Fruit fly (Drosophila melanogaster) whole organism, embryonic: ENCODE results near the gene CG5021.

ENCODE experiments used
- ATbp ChIP-seq: fragments of 200-800 bp; sonication (Bioruptor generic); optimal IDR thresholded peaks from 2 replicates; lab custom pipeline; 2017; ENCODE audit warnings: missing biosample characterization, mild to moderate bottlenecking, missing genetic modification characterization, missing genetic modification reagents
- Asciz ChIP-seq: fragments of 200-800 bp; sonication (Bioruptor generic); optimal IDR thresholded peaks from 2 replicates; lab custom pipeline; 2017; ENCODE audit warnings: missing biosample characterization, mild to moderate bottlenecking, missing genetic modification characterization, missing genetic modification reagents
- Blimp-1 ChIP-seq: fragments of 200-800 bp; sonication (Bioruptor generic); optimal IDR thresholded peaks from 3 replicates; lab custom pipeline; 2018; ENCODE audit warnings: missing biosample characterization, missing genetic modification characterization, mild to moderate bottlenecking, moderate library complexity, missing genetic modification reagents
- CG10321 ChIP-seq: fragments of 200-800 bp; sonication (Bioruptor generic); IDR thresholded peaks from 2 replicates; pipeline ENCODE4 v1.3.6; 2022; ENCODE audit warnings: missing biosample characterization, missing genetic modification characterization
- CG10366 ChIP-seq: fragments of 200-800 bp; sonication (Bioruptor generic); IDR thresholded peaks from 2 replicates; pipeline ENCODE4 v1.3.6; 2022; ENCODE audit warnings: missing biosample characterization, missing genetic modification characterization
- CG10431 ChIP-seq: fragments of 200-800 bp; sonication (Bioruptor generic); optimal IDR thresholded peaks from 3 replicates; lab custom pipeline; 2018; ENCODE audit warnings: missing biosample characterization, mild to moderate bottlenecking, missing genetic modification characterization
- CG10462 ChIP-seq: fragments of 200-800 bp; sonication (Bioruptor generic); optimal IDR thresholded peaks from 2 replicates; lab custom pipeline; 2016; ENCODE audit warnings: missing biosample characterization, missing genetic modification characterization
- CG10654 ChIP-seq: fragments of 200-800 bp; sonication (Bioruptor generic); optimal IDR thresholded peaks from 2 replicates; lab custom pipeline; 2016; ENCODE audit warnings: missing biosample characterization, missing genetic modification characterization
- CG11085 ChIP-seq: fragments of 200-800 bp; sonication (Bioruptor generic); IDR thresholded peaks from 2 replicates; pipeline ENCODE4 v1.3.6; 2022; ENCODE audit warnings: missing biosample characterization, missing genetic modification characterization
- CG12219 ChIP-seq: fragments of 200-800 bp; sonication (Bioruptor generic); optimal IDR thresholded peaks from 3 replicates; lab custom pipeline; 2018; ENCODE audit warnings: missing biosample characterization, mild to moderate bottlenecking, missing genetic modification characterization
- CG12659 ChIP-seq: fragments of 200-800 bp; sonication (Bioruptor generic); optimal IDR thresholded peaks from 3 replicates; lab custom pipeline; 2017; ENCODE audit warnings: mild to moderate bottlenecking, missing biosample characterization, missing genetic modification reagents, missing genetic modification characterization
- CG13123 ChIP-seq: fragments of 200-800 bp; sonication (Bioruptor generic); optimal IDR thresholded peaks from 2 replicates; lab custom pipeline; 2016; ENCODE audit warnings: missing biosample characterization, missing genetic modification characterization
- CG14667 ChIP-seq: fragments of 200-800 bp; sonication (Bioruptor generic); IDR thresholded peaks from 2 replicates; pipeline ENCODE4 v1.3.6; 2022; ENCODE audit warnings: missing biosample characterization, missing genetic modification characterization
- CG14965 ChIP-seq: fragments of 200-800 bp; sonication (Bioruptor generic); optimal IDR thresholded peaks from 2 replicates; lab custom pipeline; 2016; ENCODE audit warnings: missing biosample characterization, missing genetic modification characterization, borderline replicate concordance
- CG15479 ChIP-seq: fragments of 200-800 bp; sonication (Bioruptor generic); optimal IDR thresholded peaks from 3 replicates; lab custom pipeline; 2019; ENCODE audit warnings: missing biosample characterization, mild to moderate bottlenecking, missing genetic modification characterization, moderate library complexity
- CG18764 ChIP-seq: fragments of 200-800 bp; sonication (Bioruptor generic); optimal IDR thresholded peaks from 3 replicates; lab custom pipeline; 2016; ENCODE audit warnings: missing biosample characterization, missing genetic modification characterization
- CG30403 ChIP-seq: fragments of 200-800 bp; sonication (Bioruptor generic); optimal IDR thresholded peaks from 3 replicates; lab custom pipeline; 2016; ENCODE audit warnings: missing biosample characterization, missing genetic modification characterization
- CG4424 ChIP-seq: fragments of 200-800 bp; sonication (Bioruptor generic); optimal IDR thresholded peaks from 3 replicates; lab custom pipeline; 2016; ENCODE audit warnings: missing biosample characterization, missing genetic modification characterization
- CG6813 ChIP-seq: fragments of 200-800 bp; sonication (Bioruptor generic); optimal IDR thresholded peaks from 2 replicates; lab custom pipeline; 2017; ENCODE audit warnings: missing biosample characterization, missing genetic modification characterization, mild to moderate bottlenecking, moderate library complexity, missing genetic modification reagents
- CG8765 ChIP-seq: fragments of 200-800 bp; sonication (Bioruptor generic); IDR thresholded peaks from 2 replicates; pipeline ENCODE4 v1.3.6; 2022; ENCODE audit warnings: missing biosample characterization, missing genetic modification characterization
- CG9817 ChIP-seq: fragments of 200-800 bp; sonication (Bioruptor generic); optimal IDR thresholded peaks from 2 replicates; lab custom pipeline; 2018; ENCODE audit warnings: missing biosample characterization, mild to moderate bottlenecking, missing genetic modification characterization, moderate library complexity
- Camta ChIP-seq: fragments of 200-800 bp; sonication (Bioruptor generic); optimal IDR thresholded peaks from 2 replicates; lab custom pipeline; 2016; ENCODE audit warnings: missing biosample characterization, missing genetic modification characterization
- Dip3 ChIP-seq: fragments of 200-800 bp; sonication (Bioruptor generic); optimal IDR thresholded peaks from 3 replicates; lab custom pipeline; 2016; ENCODE audit warnings: missing biosample characterization, missing genetic modification characterization
- Doc3 ChIP-seq: fragments of 200-800 bp; sonication (Bioruptor generic); IDR thresholded peaks from 3 replicates; pipeline ENCODE4 v1.3.6; 2022; ENCODE audit warnings: missing biosample characterization, missing genetic modification characterization; ENCODE audit not compliant: partially characterized antibody
- Gsc ChIP-seq: fragments of 200-800 bp; sonication (Bioruptor generic); IDR thresholded peaks from 2 replicates; pipeline ENCODE4 v1.3.6; 2022; ENCODE audit warnings: missing biosample characterization, missing genetic modification characterization
- Hr78 ChIP-seq, 2 experiments: fragments of 200-800 bp in 1 of 2; fragments of >200 bp in 1 of 2; sonication (Bioruptor generic) in 1 of 2; optimal IDR thresholded peaks; 2 replicates each; lab custom pipeline; 2017 to 2019; ENCODE audit warnings: missing biosample characterization in 2 of 2, missing genetic modification characterization in 2 of 2, mild to moderate bottlenecking in 1 of 2, moderate library complexity in 1 of 2
- Med ChIP-seq: fragments of 200-800 bp; sonication (Bioruptor generic); peaks from one replicate; lab custom pipeline; 2016; ENCODE audit warnings: missing biosample characterization, missing genetic modification characterization, mild to moderate bottlenecking, inconsistent platforms, moderate library complexity
- NK7.1 ChIP-seq: fragments of 200-800 bp; sonication (Bioruptor generic); optimal IDR thresholded peaks from 3 replicates; lab custom pipeline; 2016; ENCODE audit warnings: missing biosample characterization, missing genetic modification characterization
- Poxn ChIP-seq: fragments of 200-800 bp; sonication (Bioruptor generic); IDR thresholded peaks from 2 replicates; pipeline ENCODE4 v1.3.6; 2022; ENCODE audit warnings: missing biosample characterization, missing genetic modification characterization
- Side ChIP-seq: fragments of 200-800 bp; sonication (Bioruptor generic); optimal IDR thresholded peaks from 2 replicates; lab custom pipeline; 2016; ENCODE audit warnings: missing biosample characterization, missing genetic modification characterization
- Sry-δ ChIP-seq: fragments of 200-800 bp; sonication (Bioruptor generic); optimal IDR thresholded peaks from 2 replicates; lab custom pipeline; 2016; ENCODE audit warnings: missing biosample characterization, missing genetic modification characterization
- Xrp1 ChIP-seq: fragments of 200-800 bp; sonication (Bioruptor generic); IDR thresholded peaks from 2 replicates; pipeline ENCODE4 v1.3.6; 2022; ENCODE audit warnings: missing biosample characterization, missing genetic modification characterization
- ara ChIP-seq: fragments of 200-800 bp; sonication (Bioruptor generic); IDR thresholded peaks from 2 replicates; pipeline ENCODE4 v1.3.6; 2022; ENCODE audit warnings: missing biosample characterization, missing genetic modification characterization
- az2 ChIP-seq: fragments of 200-800 bp; sonication (Bioruptor generic); optimal IDR thresholded peaks from 3 replicates; lab custom pipeline; 2016; ENCODE audit warnings: missing biosample characterization, missing genetic modification characterization
- bcd ChIP-seq: fragments of 200-800 bp; sonication (Bioruptor generic); optimal IDR thresholded peaks from 2 replicates; lab custom pipeline; 2017; ENCODE audit warnings: missing biosample characterization, mild to moderate bottlenecking, missing genetic modification characterization
- ci ChIP-seq: fragments of 200-800 bp; sonication (Bioruptor generic); IDR thresholded peaks from 3 replicates; pipeline ENCODE4 v1.3.6; 2022; ENCODE audit warnings: missing biosample characterization, missing genetic modification characterization
- cwo ChIP-seq: fragments of 200-800 bp; sonication (Bioruptor generic); optimal IDR thresholded peaks from 3 replicates; lab custom pipeline; 2017; ENCODE audit warnings: missing biosample characterization, missing genetic modification characterization, mild to moderate bottlenecking, moderate library complexity, missing genetic modification reagents
- ems ChIP-seq: fragments of 200-800 bp; sonication (Bioruptor generic); optimal IDR thresholded peaks from 3 replicates; lab custom pipeline; 2016; ENCODE audit warnings: missing biosample characterization, missing genetic modification characterization
- eyg ChIP-seq: fragments of 200-800 bp; sonication (Bioruptor generic); optimal IDR thresholded peaks from 3 replicates; lab custom pipeline; 2016; ENCODE audit warnings: missing biosample characterization, missing genetic modification characterization
- ftz-f1 ChIP-seq: fragments of 200-800 bp; sonication (Bioruptor generic); optimal IDR thresholded peaks from 2 replicates; lab custom pipeline; 2016; ENCODE audit warnings: missing biosample characterization, missing genetic modification characterization
- gsb ChIP-seq: fragments of 200-800 bp; sonication (Bioruptor generic); IDR thresholded peaks from 2 replicates; pipeline ENCODE4 v1.3.6; 2022; ENCODE audit warnings: missing biosample characterization, missing genetic modification characterization
- hb ChIP-seq: fragments of 200-800 bp; sonication (Bioruptor generic); IDR thresholded peaks from 3 replicates; pipeline ENCODE4 v1.3.6; 2022; ENCODE audit warnings: missing biosample characterization, missing genetic modification characterization; ENCODE audit not compliant: partially characterized antibody
- jing ChIP-seq: fragments of 200-800 bp; sonication (Bioruptor generic); optimal IDR thresholded peaks from 2 replicates; lab custom pipeline; 2018; ENCODE audit warnings: missing biosample characterization, mild to moderate bottlenecking, missing genetic modification characterization
- pfk ChIP-seq: fragments of 200-800 bp; sonication (Bioruptor generic); optimal IDR thresholded peaks from 2 replicates; lab custom pipeline; 2018; ENCODE audit warnings: missing biosample characterization, mild to moderate bottlenecking, missing genetic modification characterization, moderate library complexity
- so ChIP-seq: fragments of 200-800 bp; sonication (Bioruptor generic); IDR thresholded peaks from 3 replicates; pipeline ENCODE4 v1.3.6; 2022; ENCODE audit warnings: missing biosample characterization, missing genetic modification characterization
- trem ChIP-seq: fragments of 200-800 bp; optimal IDR thresholded peaks from 3 replicates; lab custom pipeline; 2019; ENCODE audit warnings: missing biosample characterization, mild to moderate bottlenecking, missing genetic modification characterization, moderate library complexity
- tx ChIP-seq: fragments of 200-800 bp; sonication (Bioruptor generic); optimal IDR thresholded peaks from 2 replicates; lab custom pipeline; 2016; ENCODE audit warnings: missing biosample characterization, missing genetic modification characterization
- vvl ChIP-seq: fragments of 200-800 bp; sonication (Bioruptor generic); IDR thresholded peaks from 2 replicates; pipeline ENCODE4 v1.3.6; 2022; ENCODE audit warnings: missing biosample characterization, missing genetic modification characterization
- yki ChIP-seq: fragments of >200 bp; optimal IDR thresholded peaks from 3 replicates; lab custom pipeline; 2018

The CG5021 gene

DNA sequence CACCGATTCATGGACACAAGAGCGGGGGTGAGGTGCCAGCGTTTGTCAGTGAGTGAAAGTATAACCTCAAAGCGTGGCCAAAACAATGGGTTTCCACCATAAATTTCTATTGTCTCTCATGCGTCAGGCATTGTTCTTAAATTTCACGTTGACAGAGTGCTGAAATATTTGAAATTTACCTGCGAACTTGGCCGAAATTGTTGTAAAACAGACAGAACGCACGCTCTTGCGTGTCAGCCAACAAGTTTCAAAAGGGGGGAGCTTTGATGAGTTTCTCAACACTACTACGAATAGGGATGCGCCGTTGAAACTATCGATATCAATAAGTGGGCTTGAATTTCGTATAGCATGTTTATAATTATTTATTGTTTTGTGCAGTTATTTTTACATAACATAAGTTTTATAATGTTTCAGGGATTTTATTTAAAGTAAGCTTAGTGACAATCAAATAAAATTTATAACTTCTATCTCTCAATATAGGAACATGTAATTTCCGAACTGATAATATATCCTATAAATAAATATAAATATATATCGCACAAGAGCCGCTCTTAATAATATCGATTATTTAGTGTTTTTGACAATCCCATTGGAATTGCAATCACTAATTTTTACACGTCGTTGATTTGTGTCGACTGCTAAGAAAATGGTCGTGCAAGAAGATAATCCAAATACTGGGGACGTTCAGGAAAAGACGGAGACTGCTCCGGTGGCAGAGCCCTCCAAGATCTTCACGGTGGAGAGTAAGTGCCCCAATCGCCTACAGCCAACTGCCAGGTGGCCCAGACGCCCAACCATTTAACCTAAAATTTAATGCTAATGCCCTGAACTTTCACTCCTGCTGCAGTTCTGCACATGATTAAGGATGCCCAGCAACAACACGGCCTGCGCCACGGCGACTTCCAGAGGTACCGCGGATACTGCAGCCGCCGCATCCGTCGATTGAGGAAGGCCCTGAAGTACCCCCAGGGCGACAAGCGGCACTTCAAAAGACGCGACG is 8.1 kb downstream of the CG5021 start, which contains the start of the genes pix and Srp68 (continued):
- TF ChIP-seq CG14667 (GFP tag; lab: Robert Waterston, UW) (0 out of 2 replicates have a peak, but pooled peaks have one; percentile 43), Side (GFP tag; lab: Kevin White, UChicago) (no peak), Sry-δ (GFP tag; lab: Kevin White, UChicago) (peak; percentile 84), Asciz (GFP tag; lab: Kevin White, UChicago) (no peak), az2 (peak; percentile 48), ftz-f1 (GFP tag; lab: Kevin White, UChicago) (no peak), Dip3 (GFP tag; lab: Kevin White, UChicago) (peak; percentile 49), ara (GFP tag; lab: Robert Waterston, UW) (no peak), Hr78 (GFP tag; optimal IDR thresholded peaks at IDR 0.05; lab: Kevin White, UChicago) (no peak), CG4424 (peak; percentile 74), CG6813 (no peak), Med (peak; percentile 82), CG8765 (GFP tag; lab: Robert Waterston, UW) (no peak), ems (GFP tag; lab: Kevin White, UChicago) (peak; percentile 24), CG30403 (GFP tag; lab: Kevin White, UChicago) (peak; percentile 78), Doc3 (GFP tag; lab: Robert Waterston, UW) (peak; percentile 83), Blimp-1 (peak; percentile 76), CG13123 (GFP tag; lab: Kevin White, UChicago) (peak; percentile 34), so (no peak), CG10321 (no peak), trem (tag; lab: Kevin White, UChicago) (peak; percentile 85), Poxn (GFP tag; lab: Robert Waterston, UW) (no peak), bcd (GFP tag; lab: Kevin White, UChicago) (peak; percentile 51), CG10431 (GFP tag; lab: Kevin White, UChicago) (peak; percentile 43), Gsc (GFP tag; lab: Robert Waterston, UW) (no peak), ATbp (GFP tag; lab: Kevin White, UChicago) (no peak), ci (no peak), CG18764 (GFP tag; lab: Kevin White, UChicago) (peak; percentile 31), CG10654 (GFP tag; lab: Kevin White, UChicago) (peak; percentile 27), NK7.1 (GFP tag; lab: Kevin White, UChicago) (no peak), yki (lab: Kevin White, UChicago) (no peak), CG10366 (GFP tag; lab: Robert Waterston, UW) (peak; percentile 37; the same call in 1 of the 2 replicates), CG11085 (GFP tag; lab: Robert Waterston, UW) (no peak), hb (GFP tag; lab: Robert Waterston, UW) (peak; percentile 65), eyg (no peak), pfk (no peak), CG14965 (no peak), CG12219 (GFP tag; lab: Kevin White, UChicago) (no peak), CG15479 (GFP tag; lab: Kevin White, UChicago) (no peak), CG12659 (GFP tag; lab: Kevin White, UChicago) (peak; percentile 82), CG9817 (tag; lab: Kevin White, UChicago) (peak; percentile 66), tx (GFP tag; lab: Kevin White, UChicago) (peak; percentile 33), Camta (GFP tag; lab: Kevin White, UChicago) (no peak), jing (no peak), CG10462 (GFP tag; lab: Kevin White, UChicago) (peak; percentile 17), gsb (no peak), vvl (GFP tag; lab: Robert Waterston, UW) (no peak), Xrp1 (GFP tag; lab: Robert Waterston, UW) (peak; percentile 59; the same call in 1 of the 2 replicates), cwo (GFP tag; lab: Kevin White, UChicago) (no peak)
